Fruit fly (Drosophila melanogaster) whole organism, embryonic: ENCODE results near the gene mAChR-B.

Source experiments
- Ada2b ChIP-seq: fragments of 200-800 bp; sonication (Bioruptor generic); IDR thresholded peaks from 2 replicates; pipeline ENCODE4 v1.3.6; 2022; ENCODE audit warnings: missing biosample characterization, missing genetic modification characterization
- Atf6 ChIP-seq: fragments of 200-800 bp; sonication (Bioruptor generic); IDR thresholded peaks from 2 replicates; pipeline ENCODE4 v1.3.6; 2022; ENCODE audit warnings: missing biosample characterization, missing genetic modification characterization
- CG10462 ChIP-seq: fragments of 200-800 bp; sonication (Bioruptor generic); optimal IDR thresholded peaks from 2 replicates; lab custom pipeline; 2016; ENCODE audit warnings: missing biosample characterization, missing genetic modification characterization
- CG10543 ChIP-seq: fragments of 200-800 bp; sonication (Bioruptor generic); optimal IDR thresholded peaks from 3 replicates; lab custom pipeline; 2017; ENCODE audit warnings: missing biosample characterization, mild to moderate bottlenecking, missing genetic modification characterization, moderate library complexity
- CG11695 ChIP-seq: fragments of 200-800 bp; sonication (Bioruptor generic); IDR thresholded peaks from 3 replicates; pipeline ENCODE4 v1.3.6; 2022; ENCODE audit warnings: missing biosample characterization, missing genetic modification characterization
- CG12299 ChIP-seq: fragments of 200-800 bp; sonication (Bioruptor generic); optimal IDR thresholded peaks from 2 replicates; lab custom pipeline; 2018; ENCODE audit warnings: missing biosample characterization, mild to moderate bottlenecking, missing genetic modification characterization
- CG1233 ChIP-seq: fragments of 200-800 bp; sonication (Bioruptor generic); optimal IDR thresholded peaks from 4 replicates; lab custom pipeline; 2018; ENCODE audit warnings: missing biosample characterization, mild to moderate bottlenecking, missing genetic modification characterization
- CG13296 ChIP-seq: fragments of 200-800 bp; sonication (Bioruptor generic); optimal IDR thresholded peaks from 3 replicates; lab custom pipeline; 2018; ENCODE audit warnings: missing biosample characterization, mild to moderate bottlenecking, missing genetic modification characterization
- CG13424 ChIP-seq: fragments of 200-800 bp; sonication (Bioruptor generic); optimal IDR thresholded peaks from 2 replicates; lab custom pipeline; 2019; ENCODE audit warnings: missing biosample characterization, mild to moderate bottlenecking, missing genetic modification characterization, moderate library complexity
- CG15011 ChIP-seq: fragments of 200-800 bp; sonication (Bioruptor generic); optimal IDR thresholded peaks from 3 replicates; lab custom pipeline; 2018; ENCODE audit warnings: missing biosample characterization, mild to moderate bottlenecking, missing genetic modification characterization
- CG1647 ChIP-seq: fragments of 200-800 bp; sonication (Bioruptor generic); optimal IDR thresholded peaks from 3 replicates; lab custom pipeline; 2016; ENCODE audit warnings: missing biosample characterization, missing genetic modification characterization
- CG16815 ChIP-seq: fragments of 200-800 bp; sonication (Bioruptor generic); optimal IDR thresholded peaks from 3 replicates; lab custom pipeline; 2017; ENCODE audit warnings: missing biosample characterization, mild to moderate bottlenecking, missing genetic modification characterization
- CG17361 ChIP-seq: fragments of 200-800 bp; sonication (Bioruptor generic); IDR thresholded peaks from 3 replicates; pipeline ENCODE4 v1.3.6; 2022; ENCODE audit warnings: missing biosample characterization, missing genetic modification characterization
- CG2120 ChIP-seq: fragments of 200-800 bp; sonication (Bioruptor generic); optimal IDR thresholded peaks from 3 replicates; lab custom pipeline; 2016; ENCODE audit warnings: missing biosample characterization, missing genetic modification characterization
- CG2129 ChIP-seq: fragments of 200-800 bp; sonication (Bioruptor generic); IDR thresholded peaks from 2 replicates; pipeline ENCODE4 v1.3.6; 2022; ENCODE audit warnings: missing biosample characterization, missing genetic modification characterization; ENCODE audit not compliant: partially characterized antibody
- CG30431 ChIP-seq: fragments of 200-800 bp; sonication (Bioruptor generic); optimal IDR thresholded peaks from 2 replicates; lab custom pipeline; 2017; ENCODE audit warnings: missing biosample characterization, missing genetic modification characterization
- CG32532 ChIP-seq: fragments of 200-800 bp; sonication (Bioruptor generic); IDR thresholded peaks from 2 replicates; pipeline ENCODE4 v1.3.6; 2022; ENCODE audit warnings: missing biosample characterization, missing genetic modification characterization
- CG4328 ChIP-seq: fragments of 200-800 bp; sonication (Bioruptor generic); optimal IDR thresholded peaks from 3 replicates; lab custom pipeline; 2017; ENCODE audit warnings: missing biosample characterization, missing genetic modification reagents, missing genetic modification characterization
- CG4404 ChIP-seq: fragments of 200-800 bp; sonication (Bioruptor generic); IDR thresholded peaks from 2 replicates; pipeline ENCODE4 v1.3.6; 2022; ENCODE audit warnings: missing biosample characterization, missing genetic modification characterization
- CG6689 ChIP-seq: fragments of 200-800 bp; sonication (Bioruptor generic); IDR thresholded peaks from 2 replicates; pipeline ENCODE4 v1.3.6; 2022; ENCODE audit warnings: missing biosample characterization, missing genetic modification characterization
- CG7556 ChIP-seq: fragments of 200-800 bp; sonication (Bioruptor generic); optimal IDR thresholded peaks from 2 replicates; lab custom pipeline; 2017; ENCODE audit warnings: missing biosample characterization, mild to moderate bottlenecking, missing genetic modification characterization
- CG7786 ChIP-seq: fragments of 200-800 bp; sonication (Bioruptor generic); optimal IDR thresholded peaks from 2 replicates; lab custom pipeline; 2016; ENCODE audit warnings: missing biosample characterization, missing genetic modification characterization
- CG7839 ChIP-seq: fragments of 200-800 bp; sonication (Bioruptor generic); optimal IDR thresholded peaks from 3 replicates; lab custom pipeline; 2018; ENCODE audit warnings: missing biosample characterization, mild to moderate bottlenecking, missing genetic modification characterization, moderate library complexity
- CG7987 ChIP-seq: fragments of 200-800 bp; sonication (Bioruptor generic); optimal IDR thresholded peaks from 2 replicates; lab custom pipeline; 2018; ENCODE audit warnings: missing biosample characterization, mild to moderate bottlenecking, missing genetic modification characterization, moderate library complexity
- CG9727 ChIP-seq: fragments of 200-800 bp; sonication (Bioruptor generic); optimal IDR thresholded peaks from 3 replicates; lab custom pipeline; 2017; ENCODE audit warnings: missing biosample characterization, mild to moderate bottlenecking, missing genetic modification characterization
- CG9932 ChIP-seq: fragments of 200-800 bp; sonication (Bioruptor generic); IDR thresholded peaks from 2 replicates; pipeline ENCODE4 v1.3.6; 2022; ENCODE audit warnings: missing biosample characterization, missing genetic modification characterization
- CoRest ChIP-seq: fragments of 200-800 bp; sonication (Bioruptor generic); optimal IDR thresholded peaks from 3 replicates; lab custom pipeline; 2018; ENCODE audit warnings: missing biosample characterization, mild to moderate bottlenecking, missing genetic modification characterization, moderate library complexity
- D19A ChIP-seq: fragments of 200-800 bp; optimal IDR thresholded peaks from 3 replicates; lab custom pipeline; 2019; ENCODE audit warnings: missing biosample characterization, mild to moderate bottlenecking, missing genetic modification characterization, moderate library complexity
- Ets97D ChIP-seq: fragments of 200-800 bp; sonication (Bioruptor generic); optimal IDR thresholded peaks from 3 replicates; lab custom pipeline; 2016; ENCODE audit warnings: missing biosample characterization, missing genetic modification characterization
- Fer3 ChIP-seq: fragments of 200-800 bp; sonication (Bioruptor generic); optimal IDR thresholded peaks from 2 replicates; lab custom pipeline; 2018; ENCODE audit warnings: missing biosample characterization, mild to moderate bottlenecking, missing genetic modification characterization, moderate library complexity
- HLH54F ChIP-seq: fragments of 200-800 bp; sonication (Bioruptor generic); optimal IDR thresholded peaks from 3 replicates; lab custom pipeline; 2016; ENCODE audit warnings: missing biosample characterization, missing genetic modification characterization
- HmgD ChIP-seq: fragments of 200-800 bp; sonication (Bioruptor generic); optimal IDR thresholded peaks from 3 replicates; lab custom pipeline; 2016; ENCODE audit warnings: missing biosample characterization, missing genetic modification characterization
- Meics ChIP-seq: fragments of 200-800 bp; sonication (Bioruptor generic); optimal IDR thresholded peaks from 2 replicates; lab custom pipeline; 2017; ENCODE audit warnings: missing biosample characterization, mild to moderate bottlenecking, missing genetic modification characterization
- Rfx ChIP-seq: fragments of 200-800 bp; sonication (Bioruptor generic); IDR thresholded peaks from 2 replicates; pipeline ENCODE4 v1.3.6; 2022; ENCODE audit warnings: missing biosample characterization, missing genetic modification characterization
- az2 ChIP-seq: fragments of 200-800 bp; sonication (Bioruptor generic); optimal IDR thresholded peaks from 3 replicates; lab custom pipeline; 2016; ENCODE audit warnings: missing biosample characterization, missing genetic modification characterization
- bab2 ChIP-seq: fragments of 200-800 bp; sonication (Bioruptor generic); optimal IDR thresholded peaks from 2 replicates; lab custom pipeline; 2016; ENCODE audit warnings: missing biosample characterization, missing genetic modification characterization
- bowl ChIP-seq: fragments of 200-800 bp; sonication (Bioruptor generic); IDR thresholded peaks from 2 replicates; pipeline ENCODE4 v1.3.6; 2022; ENCODE audit warnings: missing biosample characterization, missing genetic modification characterization
- cad ChIP-seq: fragments of >200 bp; optimal IDR thresholded peaks from 2 replicates; lab custom pipeline; 2017; ENCODE audit warnings: missing biosample characterization, missing genetic modification characterization
- cwo ChIP-seq: fragments of 200-800 bp; sonication (Bioruptor generic); optimal IDR thresholded peaks from 3 replicates; lab custom pipeline; 2017; ENCODE audit warnings: missing biosample characterization, missing genetic modification characterization, mild to moderate bottlenecking, moderate library complexity, missing genetic modification reagents
- dm ChIP-seq: fragments of 200-800 bp; sonication (Bioruptor generic); optimal IDR thresholded peaks from 3 replicates; lab custom pipeline; 2016; ENCODE audit warnings: missing biosample characterization, missing genetic modification characterization
- dysf ChIP-seq: fragments of 200-800 bp; sonication (Bioruptor generic); IDR thresholded peaks from 3 replicates; pipeline ENCODE4 v1.3.6; 2022; ENCODE audit warnings: missing biosample characterization, missing genetic modification characterization
- emc ChIP-seq: fragments of 200-800 bp; sonication (Bioruptor generic); optimal IDR thresholded peaks from 2 replicates; lab custom pipeline; 2016; ENCODE audit warnings: missing biosample characterization, missing genetic modification characterization
- gcm2 ChIP-seq: fragments of 200-800 bp; sonication (Bioruptor generic); optimal IDR thresholded peaks from 2 replicates; lab custom pipeline; 2016; ENCODE audit warnings: missing biosample characterization, missing genetic modification characterization
- gem ChIP-seq: fragments of 200-800 bp; sonication (Bioruptor generic); optimal IDR thresholded peaks from 2 replicates; lab custom pipeline; 2019; ENCODE audit warnings: missing biosample characterization, mild to moderate bottlenecking, missing genetic modification characterization, moderate library complexity
- gsb ChIP-seq: fragments of 200-800 bp; sonication (Bioruptor generic); IDR thresholded peaks from 2 replicates; pipeline ENCODE4 v1.3.6; 2022; ENCODE audit warnings: missing biosample characterization, missing genetic modification characterization
- lmd ChIP-seq: fragments of 200-800 bp; sonication (Bioruptor generic); IDR thresholded peaks from 2 replicates; pipeline ENCODE4 v1.3.6; 2022; ENCODE audit warnings: missing biosample characterization, missing genetic modification characterization
- pfk ChIP-seq: fragments of 200-800 bp; sonication (Bioruptor generic); optimal IDR thresholded peaks from 2 replicates; lab custom pipeline; 2018; ENCODE audit warnings: missing biosample characterization, mild to moderate bottlenecking, missing genetic modification characterization, moderate library complexity
- ranshi ChIP-seq: fragments of 200-800 bp; sonication (Bioruptor generic); IDR thresholded peaks from 2 replicates; pipeline ENCODE4 v1.3.6; 2022; ENCODE audit warnings: missing biosample characterization, missing genetic modification characterization
- row ChIP-seq: fragments of 200-800 bp; sonication (Bioruptor generic); IDR thresholded peaks from 3 replicates; pipeline ENCODE4 v1.3.6; 2022; ENCODE audit warnings: missing biosample characterization, missing genetic modification characterization
- sisA ChIP-seq: fragments of 200-800 bp; sonication (Bioruptor generic); IDR thresholded peaks from 2 replicates; pipeline ENCODE4 v1.3.6; 2022; ENCODE audit warnings: missing biosample characterization, missing genetic modification characterization
- slbo ChIP-seq: fragments of 200-800 bp; sonication (Bioruptor generic); IDR thresholded peaks from 2 replicates; pipeline ENCODE4 v1.3.6; 2022; ENCODE audit warnings: missing biosample characterization, missing genetic modification characterization
- unpg ChIP-seq: fragments of 200-800 bp; sonication (Bioruptor generic); optimal IDR thresholded peaks from 3 replicates; lab custom pipeline; 2018; ENCODE audit warnings: missing biosample characterization, mild to moderate bottlenecking, missing genetic modification characterization, moderate library complexity

mAChR-B gene

DNA sequence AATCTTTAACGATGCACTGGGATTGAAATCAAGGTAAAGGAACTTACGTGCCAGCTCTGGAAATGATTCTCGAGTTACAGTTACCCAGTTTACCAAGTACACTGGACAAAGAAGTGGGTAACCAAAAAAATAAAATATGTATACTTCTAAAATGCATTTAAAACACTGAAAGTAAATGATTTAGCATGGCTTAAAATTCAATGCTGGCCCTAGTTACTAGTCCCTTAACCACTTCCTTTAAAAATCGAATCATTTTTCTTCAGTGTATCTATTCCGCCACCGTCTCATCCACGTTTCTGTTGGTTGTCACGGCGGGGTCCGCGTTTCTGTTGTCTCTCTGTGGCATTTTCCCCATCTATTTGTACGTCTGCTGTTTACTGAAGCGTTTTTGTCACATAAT, 13.6 kb downstream of the mAChR-B start (continued):
- TF ChIP-seq CG2120 (GFP tag; lab: Kevin White, UChicago) = peak; percentile 63
- peak; percentile 49 for TF ChIP-seq Atf6
- no peak for TF ChIP-seq Ets97D (GFP tag; lab: Kevin White, UChicago)
- no peak for TF ChIP-seq emc (GFP tag; lab: Kevin White, UChicago)
- TF ChIP-seq CG7987 (GFP tag; lab: Kevin White, UChicago) = no peak
- TF ChIP-seq Meics (GFP tag; lab: Kevin White, UChicago) = peak; percentile 49
- TF ChIP-seq ranshi (GFP tag; lab: Robert Waterston, UW) = no peak
- 0 out of 2 replicates have a peak, but pooled peaks have one; percentile 17 for TF ChIP-seq CG6689
- no peak for TF ChIP-seq gsb (GFP tag; lab: Robert Waterston, UW)
- peak; percentile 35; the same call in 1 of the 2 replicates for TF ChIP-seq CG9932 (GFP tag; lab: Robert Waterston, UW)
- TF ChIP-seq CG4404 (GFP tag; lab: Robert Waterston, UW) = peak; percentile 10; the same call in 1 of the 2 replicates
- peak; percentile 51 for TF ChIP-seq Ada2b (GFP tag; lab: Robert Waterston, UW)
- TF ChIP-seq row = peak; percentile 54; the same call in 1 of the 3 replicates
- TF ChIP-seq D19A (tag; lab: Kevin White, UChicago) = no peak
- TF ChIP-seq cwo (GFP tag; lab: Kevin White, UChicago) = peak; percentile 44
- TF ChIP-seq CG11695 = peak; percentile 37; the same call in 1 of the 3 replicates
- peak; percentile 57 for TF ChIP-seq gem
- TF ChIP-seq lmd (GFP tag; lab: Robert Waterston, UW) = peak; percentile 41
- no peak for TF ChIP-seq CG1647 (GFP tag; lab: Kevin White, UChicago)
- peak; percentile 21 for TF ChIP-seq CoRest (tag; lab: Kevin White, UChicago)
- no peak for TF ChIP-seq gcm2
- TF ChIP-seq CG15011 (GFP tag; lab: Kevin White, UChicago) = no peak
- TF ChIP-seq CG7839 (tag; lab: Kevin White, UChicago) = peak; percentile 56
- TF ChIP-seq bowl (GFP tag; lab: Robert Waterston, UW) = no peak
- TF ChIP-seq CG9727 (GFP tag; lab: Kevin White, UChicago) = peak; percentile 9
- TF ChIP-seq CG30431 (GFP tag; lab: Kevin White, UChicago) = peak; percentile 28
- TF ChIP-seq az2 = peak; percentile 2
- peak; percentile 47 for TF ChIP-seq unpg (GFP tag; lab: Kevin White, UChicago)
- no peak for TF ChIP-seq CG12299
- TF ChIP-seq sisA (GFP tag; lab: Robert Waterston, UW) = peak; percentile 50
- TF ChIP-seq CG16815 = peak; percentile 37
- peak; percentile 3 for TF ChIP-seq HLH54F
- peak; percentile 34 for TF ChIP-seq CG7556
- TF ChIP-seq CG1233 (GFP tag; lab: Kevin White, UChicago) = no peak
- TF ChIP-seq Rfx = peak; percentile 48
- TF ChIP-seq CG2129 (GFP tag; lab: Robert Waterston, UW) = no peak
- peak; percentile 20 for TF ChIP-seq CG13296
- peak; percentile 33; the same call in 1 of the 2 replicates for TF ChIP-seq CG32532 (GFP tag; lab: Robert Waterston, UW)
- TF ChIP-seq pfk (GFP tag; lab: Kevin White, UChicago) = no peak
- TF ChIP-seq CG10462 (GFP tag; lab: Kevin White, UChicago) = no peak
- TF ChIP-seq slbo = peak; percentile 59
- no peak for TF ChIP-seq CG17361 (GFP tag; lab: Robert Waterston, UW)
- TF ChIP-seq cad (GFP tag; lab: Kevin White, UChicago) = no peak
- no peak for TF ChIP-seq dm
- peak; percentile 4 for TF ChIP-seq CG7786 (GFP tag; lab: Kevin White, UChicago)
- peak; percentile 48; the same call in 1 of the 3 replicates for TF ChIP-seq dysf (GFP tag; lab: Robert Waterston, UW)
- TF ChIP-seq bab2 = no peak
- no peak for TF ChIP-seq CG10543
- TF ChIP-seq CG13424 = peak; percentile 9
- TF ChIP-seq HmgD (GFP tag; lab: Kevin White, UChicago) = no peak
- TF ChIP-seq Fer3 (tag; lab: Kevin White, UChicago) = peak; percentile 30
- TF ChIP-seq CG4328 (GFP tag; lab: Kevin White, UChicago) = no peak
